Worm (Caenorhabditis elegans) whole organism, L1 larva: Measurements from ENCODE around the gene T01D1.5.

ENCODE experiments used
- lin-14 ChIP-seq: fragments of 200-800 bp; sonication (Bioruptor generic); optimal IDR thresholded peaks from 2 replicates; lab custom pipeline; 2018; ENCODE audit warnings: mild to moderate bottlenecking, missing genetic modification characterization, moderate library complexity, missing compliant biosample characterization
- nhr-12 ChIP-seq: sonication (generic microtip); optimal IDR thresholded peaks from 2 replicates; lab custom pipeline; 2017; ENCODE audit warnings: missing biosample characterization, missing genetic modification characterization
- skn-1 ChIP-seq: fragments of 150-350 bp; optimal IDR thresholded peaks from 2 replicates; lab custom pipeline; 2014; ENCODE audit warnings: missing biosample characterization, missing genetic modification characterization

DNA sequence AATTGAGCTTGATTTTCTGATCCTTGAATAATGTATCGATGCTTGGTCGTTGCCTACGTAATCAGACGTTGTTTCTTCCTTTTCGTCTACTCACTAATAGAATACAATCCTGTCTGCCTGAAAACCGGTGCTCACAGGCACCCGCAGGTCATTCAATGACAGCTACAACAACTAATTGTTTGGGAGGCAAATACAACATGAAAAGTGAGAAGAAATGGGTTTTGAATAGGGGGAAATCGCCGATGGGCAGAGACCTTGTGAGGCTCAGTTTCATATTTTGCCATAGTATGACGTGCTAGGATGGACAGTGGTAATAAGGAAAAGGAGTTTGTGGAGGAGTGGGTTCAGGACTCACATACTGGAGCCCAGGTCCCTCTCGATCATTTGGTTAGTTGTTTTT lies 7.8 kb upstream of the T01D1.5 start, which contains the start of gene chs-2:
- TF ChIP-seq skn-1 (tag; lab: Kevin White, UChicago) (no peak), nhr-12 (tag; lab: Kevin White, UChicago) (no peak), lin-14 (GFP tag; lab: Kevin White, UChicago) (no peak)
